Worm (Caenorhabditis elegans) whole organism, L4/young adult: Measurements from ENCODE around the gene F58F9.8.

ENCODE experiments used
- W03F9.2 ChIP-seq: fragments of 150-350 bp; optimal IDR thresholded peaks from 2 replicates; lab custom pipeline; 2014; ENCODE audit warnings: missing biosample characterization, missing genetic modification characterization
- dao-5 ChIP-seq: sonication (generic microtip); optimal IDR thresholded peaks from 2 replicates; lab custom pipeline; 2016; ENCODE audit warnings: missing genotype, missing genetic modification characterization, moderate library complexity, missing compliant biosample characterization
- him-1 ChIP-seq: sonication (generic microtip); optimal IDR thresholded peaks from 2 replicates; lab custom pipeline; 2016; ENCODE audit warnings: missing genotype, missing genetic modification reagents, missing genetic modification characterization, missing compliant biosample characterization

The F58F9.8 gene

ce11 chrIV:6237508-6238227 is at the start of gene F58F9.8, which contains the start of gene F58F9.6:
F58F9.8 (plus strand) TSS chrIV:6238177.
F58F9.6 (minus strand) TSS chrIV:6237608.
- TF ChIP-seq W03F9.2 (tag; lab: Kevin White, UChicago): no peak
- TF ChIP-seq him-1 (tag; lab: Kevin White, UChicago): no peak
- TF ChIP-seq dao-5: no peak

ce11 chrIV:6200249-6200648 is 37.7 kb upstream of the F58F9.8 start:
- TF ChIP-seq W03F9.2 (tag; lab: Kevin White, UChicago) (no peak), him-1 (tag; lab: Kevin White, UChicago) (no peak), dao-5 (no peak)

- TF ChIP-seq him-1 (tag; lab: Kevin White, UChicago) (no peak), W03F9.2 (tag; lab: Kevin White, UChicago) (no peak), dao-5 (no peak)
These were observed 36.2 kb upstream of the F58F9.8 start, which contains the start of gene tkr-2 for ce11 chrIV:6201769-6202168. tkr-2 (plus strand) TSS chrIV:6202069.

ce11 chrIV:6206294-6206776 is 31.6 kb upstream of the F58F9.8 start, which contains the start of gene C49A9.10:
C49A9.10 (minus strand) TSS chrIV:6206344.
- peak; percentile 90 for TF ChIP-seq W03F9.2 (tag; lab: Kevin White, UChicago)
- TF ChIP-seq dao-5: no peak
- TF ChIP-seq him-1 (tag; lab: Kevin White, UChicago): peak; percentile 74

- TF ChIP-seq W03F9.2 (tag; lab: Kevin White, UChicago) (no peak), dao-5 (no peak), him-1 (tag; lab: Kevin White, UChicago) (no peak)
These were observed 28.6 kb upstream of the F58F9.8 start for ce11 chrIV:6209337-6209736.

ce11 chrIV:6210574-6210973 is 27.4 kb upstream of the F58F9.8 start, which contains the start of the genes ugt-24 and C49A9.6:
ugt-24 (minus strand) TSS chrIV:6210720.
C49A9.6 (plus strand) TSS chrIV:6210936.
- TF ChIP-seq him-1 (tag; lab: Kevin White, UChicago) (no peak), W03F9.2 (tag; lab: Kevin White, UChicago) (no peak), dao-5 (no peak)

ce11 chrIV:6213403-6213802 is 24.6 kb upstream of the F58F9.8 start, which contains the start of gene C49A9.5:
C49A9.5 (plus strand) TSS chrIV:6213673.
- TF ChIP-seq him-1 (tag; lab: Kevin White, UChicago) (no peak), dao-5 (no peak), W03F9.2 (tag; lab: Kevin White, UChicago) (no peak)

- no peak for TF ChIP-seq him-1 (tag; lab: Kevin White, UChicago)
- TF ChIP-seq dao-5: no peak
- TF ChIP-seq W03F9.2 (tag; lab: Kevin White, UChicago): no peak
These were observed 20.9 kb upstream of the F58F9.8 start, which contains the start of gene C49A9.9 for ce11 chrIV:6217066-6217465. C49A9.9 (plus strand) TSS chrIV:6217372.

- no peak for TF ChIP-seq dao-5
- TF ChIP-seq him-1 (tag; lab: Kevin White, UChicago): no peak
- TF ChIP-seq W03F9.2 (tag; lab: Kevin White, UChicago): no peak
These were observed 20.5 kb upstream of the F58F9.8 start for ce11 chrIV:6217503-6217902.

ce11 chrIV:6219429-6219828 is 18.5 kb upstream of the F58F9.8 start, which contains the start of gene C49A9.4:
C49A9.4 (plus strand) TSS chrIV:6219693.
- TF ChIP-seq him-1 (tag; lab: Kevin White, UChicago): no peak
- TF ChIP-seq dao-5: no peak
- TF ChIP-seq W03F9.2 (tag; lab: Kevin White, UChicago): no peak

- TF ChIP-seq dao-5: no peak
- TF ChIP-seq W03F9.2 (tag; lab: Kevin White, UChicago): no peak
- TF ChIP-seq him-1 (tag; lab: Kevin White, UChicago): no peak
These were observed 16.1 kb upstream of the F58F9.8 start, which contains the start of gene C49A9.3 for ce11 chrIV:6221878-6222277. C49A9.3 (plus strand) TSS chrIV:6222089.

- TF ChIP-seq W03F9.2 (tag; lab: Kevin White, UChicago) (no peak), dao-5 (no peak), him-1 (tag; lab: Kevin White, UChicago) (no peak)
These were observed 12.8 kb upstream of the F58F9.8 start, which contains the start of gene C49A9.2 for ce11 chrIV:6225143-6225542. C49A9.2 (plus strand) TSS chrIV:6225443.

ce11 chrIV:6227974-6228373 is 10.0 kb upstream of the F58F9.8 start, which contains the start of gene C49A9.1:
C49A9.1 (plus strand) TSS chrIV:6228190.
- no peak for TF ChIP-seq W03F9.2 (tag; lab: Kevin White, UChicago)
- no peak for TF ChIP-seq him-1 (tag; lab: Kevin White, UChicago)
- TF ChIP-seq dao-5: no peak

ce11 chrIV:6230560-6231073 is 7.4 kb upstream of the F58F9.8 start, which contains the start of gene F58F9.4:
F58F9.4 (plus strand) TSS chrIV:6231023.
- TF ChIP-seq dao-5 (no peak), W03F9.2 (tag; lab: Kevin White, UChicago) (no peak), him-1 (tag; lab: Kevin White, UChicago) (no peak)
